Fruit fly (Drosophila melanogaster) whole organism, prepupa: ENCODE data around the gene CG32259.
A peak's percentile ranks its signal among the peaks of the same experiment; 100 is the strongest.

Experiments
- Blimp-1 ChIP-seq: fragments of 200-800 bp; sonication (Bioruptor generic); optimal IDR thresholded peaks from 3 replicates; lab custom pipeline; 2017; ENCODE audit warnings: missing biosample characterization, missing genetic modification characterization, mild to moderate bottlenecking, moderate library complexity, missing genetic modification reagents
- CG10631 ChIP-seq: fragments of 200-800 bp; sonication (Bioruptor generic); optimal IDR thresholded peaks from 2 replicates; lab custom pipeline; 2016; ENCODE audit warnings: missing biosample characterization, missing genetic modification characterization
- CG11294 ChIP-seq: fragments of 200-800 bp; sonication (Bioruptor generic); IDR thresholded peaks from 2 replicates; pipeline ENCODE4 v1.3.6; 2022; ENCODE audit warnings: missing biosample characterization, missing genetic modification characterization
- CG11762 ChIP-seq: fragments of 200-800 bp; sonication (Bioruptor generic); optimal IDR thresholded peaks from 3 replicates; lab custom pipeline; 2016; ENCODE audit warnings: missing biosample characterization, missing genetic modification characterization; ENCODE audit not compliant: insufficient read depth
- CG15336 ChIP-seq: fragments of 200-800 bp; sonication (Bioruptor generic); IDR thresholded peaks from 2 replicates; pipeline ENCODE4 v1.3.6; 2022; ENCODE audit warnings: missing biosample characterization, missing genetic modification characterization
- CG1621 ChIP-seq: fragments of 200-800 bp; sonication (Bioruptor generic); optimal IDR thresholded peaks from 3 replicates; lab custom pipeline; 2018; ENCODE audit warnings: missing biosample characterization, mild to moderate bottlenecking, missing genetic modification characterization
- CG16779 ChIP-seq: fragments of 200-800 bp; sonication (Bioruptor generic); optimal IDR thresholded peaks from 3 replicates; lab custom pipeline; 2017; ENCODE audit warnings: missing biosample characterization, mild to moderate bottlenecking, missing genetic modification characterization
- CG3032 ChIP-seq: fragments of 200-800 bp; optimal IDR thresholded peaks from 2 replicates; lab custom pipeline; 2019; ENCODE audit warnings: missing biosample characterization, mild to moderate bottlenecking, missing genetic modification characterization, moderate library complexity
- CG31627 ChIP-seq: fragments of 200-800 bp; sonication (Bioruptor generic); optimal IDR thresholded peaks from 3 replicates; lab custom pipeline; 2016; ENCODE audit warnings: missing biosample characterization, missing genetic modification characterization
- CG32006 ChIP-seq: fragments of 200-800 bp; sonication (Bioruptor generic); optimal IDR thresholded peaks from 3 replicates; lab custom pipeline; 2017; ENCODE audit warnings: missing biosample characterization, mild to moderate bottlenecking, missing genetic modification characterization
- CG34406 ChIP-seq: fragments of 200-800 bp; sonication (Bioruptor generic); optimal IDR thresholded peaks from 3 replicates; lab custom pipeline; 2016; ENCODE audit warnings: missing biosample characterization, missing genetic modification characterization
- CG3919 ChIP-seq: fragments of 200-800 bp; sonication (Bioruptor generic); optimal IDR thresholded peaks from 3 replicates; lab custom pipeline; 2016; ENCODE audit warnings: missing biosample characterization, missing genetic modification characterization
- CG4318 ChIP-seq: fragments of 200-800 bp; sonication (Bioruptor generic); optimal IDR thresholded peaks from 3 replicates; lab custom pipeline; 2017; ENCODE audit warnings: missing biosample characterization, mild to moderate bottlenecking, missing genetic modification characterization
- CG6163 ChIP-seq: fragments of 200-800 bp; sonication (Bioruptor generic); IDR thresholded peaks from 3 replicates; pipeline ENCODE4 v1.3.6; 2022; ENCODE audit warnings: missing biosample characterization, missing genetic modification characterization
- CG6276 ChIP-seq: fragments of 200-800 bp; sonication (Bioruptor generic); optimal IDR thresholded peaks from 2 replicates; lab custom pipeline; 2017; ENCODE audit warnings: missing biosample characterization, mild to moderate bottlenecking, missing genetic modification characterization
- CG6792 ChIP-seq: fragments of 200-800 bp; sonication (Bioruptor generic); optimal IDR thresholded peaks from 3 replicates; lab custom pipeline; 2016; ENCODE audit warnings: missing biosample characterization, missing genetic modification characterization
- CG6808 ChIP-seq: fragments of 200-800 bp; sonication (Bioruptor generic); optimal IDR thresholded peaks from 3 replicates; lab custom pipeline; 2017; ENCODE audit warnings: missing biosample characterization, missing genetic modification characterization, mild to moderate bottlenecking, moderate library complexity, missing genetic modification reagents
- CG7368 ChIP-seq: fragments of 200-800 bp; sonication (Bioruptor generic); optimal IDR thresholded peaks from 3 replicates; lab custom pipeline; 2016; ENCODE audit warnings: missing biosample characterization, missing genetic modification characterization
- CG8119 ChIP-seq: fragments of 200-800 bp; sonication (Bioruptor generic); IDR thresholded peaks from 3 replicates; pipeline ENCODE4 v1.3.6; 2022; ENCODE audit warnings: missing biosample characterization, missing genetic modification characterization
- CG8319 ChIP-seq: fragments of 200-800 bp; sonication (Bioruptor generic); optimal IDR thresholded peaks from 3 replicates; lab custom pipeline; 2016; ENCODE audit warnings: missing biosample characterization, missing genetic modification characterization
- CG8632 ChIP-seq: fragments of 200-800 bp; sonication (Bioruptor generic); optimal IDR thresholded peaks from 3 replicates; lab custom pipeline; 2016; ENCODE audit warnings: missing biosample characterization, missing genetic modification characterization
- CG9139 ChIP-seq: fragments of 200-800 bp; sonication (Bioruptor generic); optimal IDR thresholded peaks from 3 replicates; lab custom pipeline; 2017; ENCODE audit warnings: missing biosample characterization, mild to moderate bottlenecking, missing genetic modification characterization
- Eip78C ChIP-seq: fragments of 200-800 bp; sonication (Bioruptor generic); peaks from one replicate; lab custom pipeline; 2016; ENCODE audit warnings: missing biosample characterization, missing genetic modification characterization
- Eip93F ChIP-seq: fragments of 200-800 bp; sonication (Bioruptor generic); optimal IDR thresholded peaks from 2 replicates; lab custom pipeline; 2016; ENCODE audit warnings: missing biosample characterization, mild to moderate bottlenecking, missing genetic modification characterization
- Ets96B ChIP-seq: fragments of 200-800 bp; optimal IDR thresholded peaks from 2 replicates; lab custom pipeline; 2019; ENCODE audit warnings: missing biosample characterization, mild to moderate bottlenecking, missing genetic modification characterization, moderate library complexity
- Gug ChIP-seq: fragments of 200-800 bp; sonication (Bioruptor generic); IDR thresholded peaks from 2 replicates; pipeline ENCODE4 v1.3.6; 2022; ENCODE audit warnings: missing biosample characterization, missing genetic modification characterization
- Hr38 ChIP-seq: sonication (Bioruptor generic); optimal IDR thresholded peaks from 2 replicates; lab custom pipeline; 2016; ENCODE audit warnings: missing biosample characterization, missing genetic modification characterization
- Hr39 ChIP-seq: fragments of 200-800 bp; sonication (Bioruptor generic); optimal IDR thresholded peaks from 2 replicates; lab custom pipeline; 2016; ENCODE audit warnings: missing biosample characterization, missing genetic modification characterization
- Hr4 ChIP-seq: fragments of 200-800 bp; sonication (Bioruptor generic); optimal IDR thresholded peaks from 3 replicates; lab custom pipeline; 2016; ENCODE audit warnings: missing biosample characterization, missing genetic modification characterization
- Lpt ChIP-seq: fragments of 200-800 bp; sonication (Bioruptor generic); optimal IDR thresholded peaks from 3 replicates; lab custom pipeline; 2016; ENCODE audit warnings: missing biosample characterization, missing genetic modification characterization
- Met ChIP-seq: fragments of 200-800 bp; sonication (Bioruptor generic); optimal IDR thresholded peaks from 3 replicates; lab custom pipeline; 2016; ENCODE audit warnings: missing biosample characterization, missing genetic modification characterization
- OdsH ChIP-seq: fragments of 200-800 bp; sonication (Bioruptor generic); optimal IDR thresholded peaks from 3 replicates; lab custom pipeline; 2016; ENCODE audit warnings: missing biosample characterization, missing genetic modification characterization
- Smox ChIP-seq: fragments of 200-800 bp; sonication (Bioruptor generic); optimal IDR thresholded peaks from 3 replicates; lab custom pipeline; 2016; ENCODE audit warnings: missing biosample characterization, missing genetic modification characterization
- Sox102F ChIP-seq: fragments of 200-800 bp; sonication (Bioruptor generic); optimal IDR thresholded peaks from 2 replicates; lab custom pipeline; 2016; ENCODE audit warnings: missing biosample characterization, mild to moderate bottlenecking, missing genetic modification characterization
- Sox14 ChIP-seq: fragments of 200-800 bp; sonication (Bioruptor generic); optimal IDR thresholded peaks from 3 replicates; lab custom pipeline; 2016; ENCODE audit warnings: missing biosample characterization, missing genetic modification characterization
- Sox15 ChIP-seq: fragments of 200-800 bp; sonication (Bioruptor generic); optimal IDR thresholded peaks from 3 replicates; lab custom pipeline; 2016; ENCODE audit warnings: missing biosample characterization, missing genetic modification characterization
- achi ChIP-seq: fragments of 200-800 bp; sonication (Bioruptor generic); optimal IDR thresholded peaks from 3 replicates; lab custom pipeline; 2016; ENCODE audit warnings: missing biosample characterization, missing genetic modification characterization
- acj6 ChIP-seq: fragments of 200-800 bp; sonication (Bioruptor generic); optimal IDR thresholded peaks from 3 replicates; lab custom pipeline; 2016; ENCODE audit warnings: missing biosample characterization, missing genetic modification characterization
- dsx ChIP-seq: fragments of 200-800 bp; optimal IDR thresholded peaks from 3 replicates; lab custom pipeline; 2019; ENCODE audit warnings: missing biosample characterization, mild to moderate bottlenecking, missing genetic modification characterization, moderate library complexity; ENCODE audit not compliant: poor library complexity, severe bottlenecking
- eg ChIP-seq: fragments of 200-800 bp; sonication (Bioruptor generic); IDR thresholded peaks from 3 replicates; pipeline ENCODE4 v1.3.6; 2022; ENCODE audit warnings: missing biosample characterization, missing genetic modification characterization
- esn ChIP-seq: fragments of 200-800 bp; sonication (Bioruptor generic); optimal IDR thresholded peaks from 2 replicates; lab custom pipeline; 2016; ENCODE audit warnings: missing biosample characterization, mild to moderate bottlenecking, missing genetic modification characterization, moderate library complexity
- fd59A ChIP-seq: fragments of 200-800 bp; sonication (Bioruptor generic); optimal IDR thresholded peaks from 2 replicates; lab custom pipeline; 2017; ENCODE audit warnings: missing biosample characterization, mild to moderate bottlenecking, missing genetic modification characterization, missing genetic modification reagents
- fd85E ChIP-seq: fragments of 200-800 bp; sonication (Bioruptor generic); optimal IDR thresholded peaks from 3 replicates; lab custom pipeline; 2016; ENCODE audit warnings: missing biosample characterization, missing genetic modification characterization
- fkh ChIP-seq: fragments of 200-800 bp; sonication (Bioruptor generic); optimal IDR thresholded peaks from 3 replicates; lab custom pipeline; 2017; ENCODE audit warnings: missing biosample characterization, mild to moderate bottlenecking, missing genetic modification characterization, moderate library complexity
- lz ChIP-seq: fragments of 200-800 bp; sonication (Bioruptor generic); optimal IDR thresholded peaks from 3 replicates; lab custom pipeline; 2016; ENCODE audit warnings: missing biosample characterization, missing genetic modification characterization
- net ChIP-seq: fragments of 200-800 bp; sonication (Bioruptor generic); optimal IDR thresholded peaks from 3 replicates; lab custom pipeline; 2016; ENCODE audit warnings: missing biosample characterization, missing genetic modification characterization
- pdm3 ChIP-seq: fragments of 200-800 bp; sonication (Bioruptor generic); optimal IDR thresholded peaks from 3 replicates; lab custom pipeline; 2016; ENCODE audit warnings: missing biosample characterization, missing genetic modification characterization
- salr ChIP-seq, 2 experiments: fragments of 200-800 bp; sonication (Bioruptor generic); optimal IDR thresholded peaks; 3 replicates each; lab custom pipeline; 2016 to 2018; ENCODE audit warnings: missing biosample characterization in 2 of 2, missing genetic modification characterization in 2 of 2, mild to moderate bottlenecking in 1 of 2
- spab ChIP-seq: fragments of 200-800 bp; sonication (Bioruptor generic); optimal IDR thresholded peaks from 2 replicates; lab custom pipeline; 2017; ENCODE audit warnings: missing biosample characterization, mild to moderate bottlenecking, missing genetic modification characterization, missing genetic modification reagents
- svp ChIP-seq: fragments of 200-800 bp; sonication (Bioruptor generic); peaks from one replicate; lab custom pipeline; 2016; ENCODE audit warnings: missing biosample characterization, missing genetic modification characterization
- topi ChIP-seq: fragments of 200-800 bp; sonication (Bioruptor generic); optimal IDR thresholded peaks from 3 replicates; lab custom pipeline; 2016; ENCODE audit warnings: missing biosample characterization, missing genetic modification characterization

The CG32259 gene

DNA sequence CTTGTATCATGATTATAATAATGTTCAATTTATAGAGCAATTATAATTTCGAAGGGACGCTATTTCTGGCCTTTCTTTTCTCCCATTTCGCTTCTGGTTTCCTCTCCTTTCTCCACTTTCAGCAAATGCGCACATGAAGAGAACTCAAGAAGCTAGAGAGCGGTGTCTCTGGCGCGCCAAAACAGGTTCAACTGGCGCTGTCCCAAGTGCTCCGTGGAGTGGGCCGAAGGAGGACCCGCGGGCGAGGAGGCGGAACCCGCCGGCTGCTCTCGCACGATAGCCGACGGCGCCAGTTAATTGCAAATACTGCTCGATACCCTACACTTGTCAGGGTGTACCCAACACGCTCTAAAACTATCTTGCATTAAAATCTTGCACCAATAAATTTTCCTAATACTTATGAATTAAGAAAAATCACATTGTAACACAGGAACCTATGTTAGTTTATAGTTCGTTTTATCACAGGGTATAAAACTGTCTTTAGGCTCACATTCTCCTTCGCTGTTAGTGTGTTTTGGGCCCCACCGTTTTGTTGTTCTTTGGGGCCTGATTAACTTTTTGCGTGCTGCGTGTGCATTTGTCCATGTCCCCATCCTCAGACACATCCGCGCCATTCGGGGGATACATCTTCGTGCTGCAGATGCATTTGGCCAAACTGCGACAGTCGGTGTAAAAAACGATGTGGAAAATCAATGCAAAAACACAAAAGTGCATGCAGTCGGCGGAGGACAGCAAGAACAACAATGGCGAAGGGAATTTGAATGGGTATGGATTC lies 1.2 kb downstream of the CG32259 start:
- TF ChIP-seq CG9139 (GFP tag; lab: Kevin White, UChicago) (peak; percentile 91), CG11762 (GFP tag; lab: Kevin White, UChicago) (peak; percentile 98), salr (GFP tag; optimal IDR thresholded peaks at IDR 0.05; lab: Kevin White, UChicago) (peak; percentile 98), CG6792 (GFP tag; lab: Kevin White, UChicago) (peak; percentile 99), pdm3 (peak; percentile 99), lz (GFP tag; lab: Kevin White, UChicago) (peak; percentile 99), eg (peak; percentile 99), Lpt (GFP tag; lab: Kevin White, UChicago) (peak; percentile 98), CG8319 (GFP tag; lab: Kevin White, UChicago) (peak; percentile 96), CG11294 (peak; percentile 98), spab (peak; percentile 96), Eip78C (GFP tag; lab: Kevin White, UChicago) (peak; percentile 99), topi (GFP tag; lab: Kevin White, UChicago) (peak; percentile 97), CG7368 (GFP tag; lab: Kevin White, UChicago) (peak; percentile 97), Eip93F (GFP tag; lab: Kevin White, UChicago) (peak; percentile 92), fkh (GFP tag; lab: Kevin White, UChicago) (peak; percentile 25), achi (GFP tag; lab: Kevin White, UChicago) (peak; percentile 98), Smox (GFP tag; lab: Kevin White, UChicago) (peak; percentile 98), fd59A (GFP tag; lab: Kevin White, UChicago) (peak; percentile 98), esn (GFP tag; lab: Kevin White, UChicago) (peak; percentile 99), CG6163 (GFP tag; lab: Robert Waterston, UW) (peak; percentile 99), Blimp-1 (peak; percentile 91), CG34406 (GFP tag; lab: Kevin White, UChicago) (peak; percentile 98), svp (peak; percentile 99), Gug (GFP tag; lab: Robert Waterston, UW) (peak; percentile 99), Ets96B (tag; lab: Kevin White, UChicago) (peak; percentile 98), dsx (GFP tag; lab: Kevin White, UChicago) (peak; percentile 94), CG4318 (GFP tag; lab: Kevin White, UChicago) (peak; percentile 97), CG15336 (peak; percentile 99), CG8119 (GFP tag; lab: Robert Waterston, UW) (peak; percentile 98), Sox15 (GFP tag; lab: Kevin White, UChicago) (peak; percentile 98), Met (GFP tag; lab: Kevin White, UChicago) (peak; percentile 98), net (peak; percentile 99), Hr4 (GFP tag; lab: Kevin White, UChicago) (peak; percentile 99), CG3919 (GFP tag; lab: Kevin White, UChicago) (peak; percentile 98), CG10631 (peak; percentile 97), CG6276 (peak; percentile 97), Sox102F (GFP tag; lab: Kevin White, UChicago) (peak; percentile 98), Hr38 (GFP tag; lab: Kevin White, UChicago) (peak; percentile 88), Sox14 (GFP tag; lab: Kevin White, UChicago) (peak; percentile 99), OdsH (peak; percentile 99), acj6 (GFP tag; lab: Kevin White, UChicago) (peak; percentile 99), CG6808 (peak; percentile 95), CG3032 (tag; lab: Kevin White, UChicago) (peak; percentile 98), fd85E (GFP tag; lab: Kevin White, UChicago) (peak; percentile 92), Hr39 (peak; percentile 99), CG32006 (peak; percentile 99), CG1621 (tag; lab: Kevin White, UChicago) (peak; percentile 97), CG31627 (GFP tag; lab: Kevin White, UChicago) (peak; percentile 99), CG16779 (tag; lab: Kevin White, UChicago) (peak; percentile 91), CG8632 (peak; percentile 96)
